Fruit fly (Drosophila melanogaster) whole organism, embryonic: ENCODE results near the gene ldbr.

Source experiments
- B-H1 ChIP-seq: fragments of 200-800 bp; sonication (Bioruptor generic); IDR thresholded peaks from 3 replicates; pipeline ENCODE4 v1.3.6; 2022; ENCODE audit warnings: missing biosample characterization, missing genetic modification characterization
- B-H2 ChIP-seq: fragments of 200-800 bp; sonication (Bioruptor generic); optimal IDR thresholded peaks from 2 replicates; lab custom pipeline; 2018; ENCODE audit warnings: missing biosample characterization, mild to moderate bottlenecking, missing genetic modification characterization
- Blimp-1 ChIP-seq: fragments of 200-800 bp; sonication (Bioruptor generic); optimal IDR thresholded peaks from 3 replicates; lab custom pipeline; 2018; ENCODE audit warnings: missing biosample characterization, missing genetic modification characterization, mild to moderate bottlenecking, moderate library complexity, missing genetic modification reagents
- BtbVII ChIP-seq: fragments of 200-800 bp; sonication (Bioruptor generic); optimal IDR thresholded peaks from 3 replicates; lab custom pipeline; 2017; ENCODE audit warnings: missing biosample characterization, mild to moderate bottlenecking, missing genetic modification characterization
- CG10147 ChIP-seq: fragments of 200-800 bp; sonication (Bioruptor generic); optimal IDR thresholded peaks from 2 replicates; lab custom pipeline; 2019; ENCODE audit warnings: missing biosample characterization, mild to moderate bottlenecking, missing genetic modification characterization, moderate library complexity
- CG12155 ChIP-seq: fragments of 200-800 bp; sonication (Bioruptor generic); optimal IDR thresholded peaks from 3 replicates; lab custom pipeline; 2016; ENCODE audit warnings: missing biosample characterization, missing genetic modification characterization
- CG12769 ChIP-seq: fragments of 200-800 bp; sonication (Bioruptor generic); optimal IDR thresholded peaks from 2 replicates; lab custom pipeline; 2019; ENCODE audit warnings: missing biosample characterization, mild to moderate bottlenecking, missing genetic modification characterization, moderate library complexity
- CG15479 ChIP-seq: fragments of 200-800 bp; sonication (Bioruptor generic); optimal IDR thresholded peaks from 3 replicates; lab custom pipeline; 2019; ENCODE audit warnings: missing biosample characterization, mild to moderate bottlenecking, missing genetic modification characterization, moderate library complexity
- CG1603 ChIP-seq: fragments of 200-800 bp; sonication (Bioruptor generic); optimal IDR thresholded peaks from 2 replicates; lab custom pipeline; 2019; ENCODE audit warnings: missing biosample characterization, mild to moderate bottlenecking, missing genetic modification characterization, moderate library complexity
- CG17359 ChIP-seq: fragments of 200-800 bp; sonication (Bioruptor generic); optimal IDR thresholded peaks from 3 replicates; lab custom pipeline; 2018; ENCODE audit warnings: missing biosample characterization, mild to moderate bottlenecking, missing genetic modification characterization, moderate library complexity
- CG17361 ChIP-seq: fragments of 200-800 bp; sonication (Bioruptor generic); IDR thresholded peaks from 3 replicates; pipeline ENCODE4 v1.3.6; 2022; ENCODE audit warnings: missing biosample characterization, missing genetic modification characterization
- CG18476 ChIP-seq: fragments of 200-800 bp; sonication (Bioruptor generic); optimal IDR thresholded peaks from 2 replicates; lab custom pipeline; 2016; ENCODE audit warnings: missing biosample characterization, mild to moderate bottlenecking, missing genetic modification characterization
- CG2129 ChIP-seq: fragments of 200-800 bp; sonication (Bioruptor generic); IDR thresholded peaks from 2 replicates; pipeline ENCODE4 v1.3.6; 2022; ENCODE audit warnings: missing biosample characterization, missing genetic modification characterization; ENCODE audit not compliant: partially characterized antibody
- CG3281 ChIP-seq: fragments of 200-800 bp; sonication (Bioruptor generic); optimal IDR thresholded peaks from 3 replicates; lab custom pipeline; 2017; ENCODE audit warnings: missing biosample characterization, mild to moderate bottlenecking, missing genetic modification characterization
- CG3995 ChIP-seq: fragments of 200-800 bp; sonication (Bioruptor generic); optimal IDR thresholded peaks from 3 replicates; lab custom pipeline; 2016; ENCODE audit warnings: missing biosample characterization, missing genetic modification characterization
- CG8281 ChIP-seq: fragments of 200-800 bp; sonication (Bioruptor generic); optimal IDR thresholded peaks from 2 replicates; lab custom pipeline; 2018; ENCODE audit warnings: missing biosample characterization, mild to moderate bottlenecking, missing genetic modification characterization, moderate library complexity
- CTCF ChIP-seq: fragments of 200-800 bp; sonication (Bioruptor generic); optimal IDR thresholded peaks from 2 replicates; lab custom pipeline; 2017; ENCODE audit warnings: missing biosample characterization, mild to moderate bottlenecking, missing genetic modification characterization, moderate library complexity
- E2f1 ChIP-seq: fragments of 200-800 bp; sonication (Bioruptor generic); IDR thresholded peaks from 2 replicates; pipeline ENCODE4 v1.3.6; 2022; ENCODE audit warnings: missing biosample characterization, missing genetic modification characterization
- Gsc ChIP-seq: fragments of 200-800 bp; sonication (Bioruptor generic); IDR thresholded peaks from 2 replicates; pipeline ENCODE4 v1.3.6; 2022; ENCODE audit warnings: missing biosample characterization, missing genetic modification characterization
- Gug ChIP-seq: fragments of 200-800 bp; sonication (Bioruptor generic); IDR thresholded peaks from 4 replicates; pipeline ENCODE4 v1.3.6; 2022; ENCODE audit warnings: missing biosample characterization, missing genetic modification characterization
- Hey ChIP-seq: fragments of 200-800 bp; sonication (Bioruptor generic); optimal IDR thresholded peaks from 3 replicates; lab custom pipeline; 2018; ENCODE audit warnings: missing biosample characterization, mild to moderate bottlenecking, missing genetic modification characterization
- Hmr ChIP-seq: fragments of 200-800 bp; sonication (Bioruptor generic); optimal IDR thresholded peaks from 3 replicates; lab custom pipeline; 2017; ENCODE audit warnings: mild to moderate bottlenecking, missing biosample characterization, missing genetic modification reagents, missing genetic modification characterization
- Hr51 ChIP-seq, 2 experiments: fragments of 200-800 bp; sonication (Bioruptor generic); optimal IDR thresholded peaks; 2 replicates in 1 of 2; 3 replicates in 1 of 2; lab custom pipeline; 2016 to 2018; ENCODE audit warnings: missing biosample characterization in 2 of 2, missing genetic modification characterization in 2 of 2, mild to moderate bottlenecking in 1 of 2, moderate library complexity in 1 of 2
- Hr78 ChIP-seq, 2 experiments: fragments of 200-800 bp in 1 of 2; fragments of >200 bp in 1 of 2; sonication (Bioruptor generic) in 1 of 2; optimal IDR thresholded peaks; 2 replicates each; lab custom pipeline; 2017 to 2019; ENCODE audit warnings: missing biosample characterization in 2 of 2, missing genetic modification characterization in 2 of 2, mild to moderate bottlenecking in 1 of 2, moderate library complexity in 1 of 2
- MESR4 ChIP-seq: fragments of 200-800 bp; sonication (Bioruptor generic); optimal IDR thresholded peaks from 2 replicates; lab custom pipeline; 2018; ENCODE audit warnings: missing biosample characterization, mild to moderate bottlenecking, missing genetic modification characterization, moderate library complexity
- MTF-1 ChIP-seq: fragments of 200-800 bp; sonication (Bioruptor generic); optimal IDR thresholded peaks from 2 replicates; lab custom pipeline; 2018; ENCODE audit warnings: missing biosample characterization, mild to moderate bottlenecking, missing genetic modification characterization, borderline replicate concordance
- Mad ChIP-seq: fragments of 200-800 bp; sonication (Bioruptor generic); optimal IDR thresholded peaks from 2 replicates; lab custom pipeline; 2016; ENCODE audit warnings: missing biosample characterization, missing genetic modification characterization
- Med ChIP-seq: fragments of 200-800 bp; sonication (Bioruptor generic); peaks from one replicate; lab custom pipeline; 2016; ENCODE audit warnings: missing biosample characterization, missing genetic modification characterization, mild to moderate bottlenecking, inconsistent platforms, moderate library complexity
- NC2α ChIP-seq: fragments of 200-800 bp; sonication (Bioruptor generic); optimal IDR thresholded peaks from 2 replicates; lab custom pipeline; 2016; ENCODE audit warnings: missing biosample characterization, missing genetic modification characterization
- PHDP ChIP-seq: fragments of 200-800 bp; sonication (Bioruptor generic); optimal IDR thresholded peaks from 3 replicates; lab custom pipeline; 2018; ENCODE audit warnings: missing biosample characterization, mild to moderate bottlenecking, missing genetic modification characterization, moderate library complexity
- az2 ChIP-seq: fragments of 200-800 bp; sonication (Bioruptor generic); optimal IDR thresholded peaks from 3 replicates; lab custom pipeline; 2016; ENCODE audit warnings: missing biosample characterization, missing genetic modification characterization
- en ChIP-seq: fragments of 200-800 bp; sonication (Bioruptor generic); optimal IDR thresholded peaks from 2 replicates; lab custom pipeline; 2016; ENCODE audit warnings: missing biosample characterization, missing genetic modification characterization
- ftz-f1 ChIP-seq: fragments of 200-800 bp; sonication (Bioruptor generic); optimal IDR thresholded peaks from 2 replicates; lab custom pipeline; 2016; ENCODE audit warnings: missing biosample characterization, missing genetic modification characterization
- grau ChIP-seq: fragments of 200-800 bp; optimal IDR thresholded peaks from 3 replicates; lab custom pipeline; 2019; ENCODE audit warnings: missing biosample characterization, mild to moderate bottlenecking, missing genetic modification characterization, moderate library complexity
- gt ChIP-seq: fragments of 200-800 bp; sonication (Bioruptor generic); IDR thresholded peaks from 2 replicates; pipeline ENCODE4 v1.3.6; 2022; ENCODE audit warnings: missing biosample characterization, missing genetic modification characterization
- hb ChIP-seq: fragments of 200-800 bp; sonication (Bioruptor generic); IDR thresholded peaks from 3 replicates; pipeline ENCODE4 v1.3.6; 2022; ENCODE audit warnings: missing biosample characterization, missing genetic modification characterization; ENCODE audit not compliant: partially characterized antibody
- jing ChIP-seq: fragments of 200-800 bp; sonication (Bioruptor generic); optimal IDR thresholded peaks from 2 replicates; lab custom pipeline; 2018; ENCODE audit warnings: missing biosample characterization, mild to moderate bottlenecking, missing genetic modification characterization
- knrl ChIP-seq: fragments of 200-800 bp; sonication (Bioruptor generic); IDR thresholded peaks from 3 replicates; pipeline ENCODE4 v1.3.6; 2022; ENCODE audit warnings: missing biosample characterization, missing genetic modification characterization; ENCODE audit not compliant: partially characterized antibody
- lab ChIP-seq: fragments of 200-800 bp; sonication (Bioruptor generic); optimal IDR thresholded peaks from 3 replicates; lab custom pipeline; 2017; ENCODE audit warnings: missing biosample characterization, missing genetic modification characterization, mild to moderate bottlenecking, moderate library complexity, missing genetic modification reagents
- lbe ChIP-seq: fragments of 200-800 bp; sonication (Bioruptor generic); optimal IDR thresholded peaks from 2 replicates; lab custom pipeline; 2016; ENCODE audit warnings: missing biosample characterization, mild to moderate bottlenecking, missing genetic modification characterization
- org-1 ChIP-seq: fragments of 200-800 bp; sonication (Bioruptor generic); optimal IDR thresholded peaks from 2 replicates; lab custom pipeline; 2017; ENCODE audit warnings: missing biosample characterization, missing genetic modification characterization
- pros ChIP-seq: fragments of 200-800 bp; sonication (Bioruptor generic); optimal IDR thresholded peaks from 3 replicates; lab custom pipeline; 2019; ENCODE audit warnings: missing biosample characterization, mild to moderate bottlenecking, missing genetic modification characterization, moderate library complexity
- schlank ChIP-seq: fragments of 200-800 bp; sonication (Bioruptor generic); optimal IDR thresholded peaks from 2 replicates; lab custom pipeline; 2018; ENCODE audit warnings: missing biosample characterization, mild to moderate bottlenecking, missing genetic modification characterization
- sima ChIP-seq: fragments of 200-800 bp; sonication (Bioruptor generic); optimal IDR thresholded peaks from 2 replicates; lab custom pipeline; 2016; ENCODE audit warnings: missing biosample characterization, missing genetic modification characterization
- sisA ChIP-seq: fragments of 200-800 bp; sonication (Bioruptor generic); IDR thresholded peaks from 2 replicates; pipeline ENCODE4 v1.3.6; 2022; ENCODE audit warnings: missing biosample characterization, missing genetic modification characterization
- sob ChIP-seq: fragments of 200-800 bp; sonication (Bioruptor generic); IDR thresholded peaks from 2 replicates; pipeline ENCODE4 v1.3.6; 2022; ENCODE audit warnings: missing biosample characterization, missing genetic modification characterization
- toy ChIP-seq: fragments of 200-800 bp; sonication (Bioruptor generic); IDR thresholded peaks from 2 replicates; pipeline ENCODE4 v1.3.6; 2022; ENCODE audit warnings: missing biosample characterization, missing genetic modification characterization
- tup ChIP-seq: fragments of 200-800 bp; sonication (Bioruptor generic); optimal IDR thresholded peaks from 2 replicates; lab custom pipeline; 2016; ENCODE audit warnings: missing biosample characterization, mild to moderate bottlenecking, missing genetic modification characterization, moderate library complexity
- twi ChIP-seq: fragments of 200-800 bp; optimal IDR thresholded peaks from 2 replicates; lab custom pipeline; 2019; ENCODE audit warnings: missing biosample characterization, mild to moderate bottlenecking, missing genetic modification characterization, moderate library complexity

Gene ldbr

dm6 chr3L:8091650-8092068 is 30.0 kb upstream of the ldbr start, which contains the start of gene CG7565 (continued):
- TF ChIP-seq Gug (GFP tag; lab: Robert Waterston, UW) (peak; percentile 12; the same call in 1 of the 4 replicates), Blimp-1 (GFP tag; lab: Kevin White, UChicago) (no peak), PHDP (peak; percentile 30)

dm6 chr3L:8093553-8093952 is 28.1 kb upstream of the ldbr start:
- TF ChIP-seq lab (GFP tag; lab: Kevin White, UChicago) (peak; percentile 64), sisA (GFP tag; lab: Robert Waterston, UW) (no peak), MESR4 (GFP tag; lab: Kevin White, UChicago) (no peak), ftz-f1 (GFP tag; lab: Kevin White, UChicago) (peak; percentile 57), org-1 (GFP tag; lab: Kevin White, UChicago) (no peak), tup (GFP tag; lab: Kevin White, UChicago) (no peak), BtbVII (GFP tag; lab: Kevin White, UChicago) (peak; percentile 8), sob (GFP tag; lab: Robert Waterston, UW) (peak; percentile 24; the same call in 1 of the 2 replicates), CG12769 (tag; lab: Kevin White, UChicago) (peak; percentile 42), B-H2 (GFP tag; lab: Kevin White, UChicago) (peak; percentile 18), CG18476 (GFP tag; lab: Kevin White, UChicago) (no peak), Mad (GFP tag; lab: Kevin White, UChicago) (no peak), CG3281 (GFP tag; lab: Kevin White, UChicago) (peak; percentile 10), B-H1 (GFP tag; lab: Robert Waterston, UW) (no peak), en (GFP tag; lab: Kevin White, UChicago) (no peak), Hmr (peak; percentile 68), CG10147 (peak; percentile 42), toy (GFP tag; lab: Robert Waterston, UW) (no peak), NC2α (no peak), pros (GFP tag; lab: Kevin White, UChicago) (no peak), gt (GFP tag; lab: Robert Waterston, UW) (no peak), grau (no peak), CTCF (GFP tag; lab: Kevin White, UChicago) (no peak), E2f1 (GFP tag; lab: Robert Waterston, UW) (no peak), lbe (no peak), CG8281 (tag; lab: Kevin White, UChicago) (peak; percentile 77), Hr78 (GFP tag; optimal IDR thresholded peaks at IDR 0.05; lab: Kevin White, UChicago) (peak in 1 of 2 experiments; percentile 95), Hey (tag; lab: Kevin White, UChicago) (peak; percentile 47), twi (no peak), CG15479 (GFP tag; lab: Kevin White, UChicago) (no peak), knrl (GFP tag; lab: Robert Waterston, UW) (no peak), CG2129 (no peak), CG12155 (GFP tag; lab: Kevin White, UChicago) (no peak), Hr51 (GFP tag; optimal IDR thresholded peaks at IDR 0.05; lab: Kevin White, UChicago) (no peak), Gsc (GFP tag; lab: Robert Waterston, UW) (no peak), MTF-1 (GFP tag; lab: Kevin White, UChicago) (no peak), jing (GFP tag; lab: Kevin White, UChicago) (no peak), CG1603 (tag; lab: Kevin White, UChicago) (peak; percentile 17), Med (GFP tag; lab: Kevin White, UChicago) (peak; percentile 73), CG3995 (GFP tag; lab: Kevin White, UChicago) (no peak), CG17359 (tag; lab: Kevin White, UChicago) (no peak), az2 (no peak), sima (no peak), schlank (tag; lab: Kevin White, UChicago) (no peak), hb (GFP tag; lab: Robert Waterston, UW) (no peak), CG17361 (no peak)
